Fruit fly (Drosophila melanogaster): ENCODE results near the gene CG3792.

The CG3792 gene

dm6 chr2L:5000287-5000871, 23.3 kb downstream of the CG3792 start (continued):
- TF ChIP-seq GATAe (GFP tag; conservative IDR thresholded peaks at IDR 0.05), result peak; percentile 29; the same call in 1 of the 2 replicates
- peak; percentile 82 for TF ChIP-seq Meics (GFP tag; optimal IDR thresholded peaks at IDR 0.05)
- peak; percentile 75 for TF ChIP-seq CG6254 (GFP tag; optimal IDR thresholded peaks at IDR 0.05)
- TF ChIP-seq Vsx1 (GFP tag; optimal IDR thresholded peaks at IDR 0.05), result peak; percentile 38
- peak; percentile 87 for TF ChIP-seq CG2120 (GFP tag; optimal IDR thresholded peaks at IDR 0.05)
- TF ChIP-seq Neu2 (GFP tag; optimal IDR thresholded peaks at IDR 0.05; ENCODE audit: borderline replicate concordance), result peak; percentile 45
- TF ChIP-seq aop (GFP tag; IDR thresholded peaks at IDR 0.05), result no peak; the same call in 1 of the 2 replicates
- peak; percentile 79 for TF ChIP-seq CG7372 (GFP tag; IDR thresholded peaks at IDR 0.05)
- TF ChIP-seq onecut (GFP tag; IDR thresholded peaks at IDR 0.05), result peak; percentile 79
- TF ChIP-seq D (optimal IDR thresholded peaks at IDR 0.05), result no peak
- TF ChIP-seq D (GFP tag; optimal IDR thresholded peaks at IDR 0.05), result peak; percentile 78
- no peak for TF ChIP-seq hb (GFP tag; IDR thresholded peaks at IDR 0.05; ENCODE audit: partially characterized antibody)
- peak; percentile 93 for TF ChIP-seq CG8924 (tag; optimal IDR thresholded peaks at IDR 0.05)
- peak; percentile 75 for TF ChIP-seq CG12155 (GFP tag; optimal IDR thresholded peaks at IDR 0.05)
- TF ChIP-seq HLH54F (GFP tag; optimal IDR thresholded peaks at IDR 0.05), result peak; percentile 56
- TF ChIP-seq eyg (GFP tag; optimal IDR thresholded peaks at IDR 0.05), result no peak
- TF ChIP-seq Doc3 (GFP tag; IDR thresholded peaks at IDR 0.05; ENCODE audit: partially characterized antibody), result no peak
- peak; percentile 72; the same call in 1 of the 2 replicates for TF ChIP-seq ranshi (GFP tag; IDR thresholded peaks at IDR 0.05)
- peak; percentile 53 for TF ChIP-seq Dad (GFP tag; optimal IDR thresholded peaks at IDR 0.05)
- TF ChIP-seq CG11504 (tag; optimal IDR thresholded peaks at IDR 0.05), result peak; percentile 84
- peak; percentile 84 for TF ChIP-seq CG17361 (GFP tag; IDR thresholded peaks at IDR 0.05)
- TF ChIP-seq Xbp1 (GFP tag; optimal IDR thresholded peaks at IDR 0.05), result peak; percentile 79
- peak; percentile 72 for TF ChIP-seq Camta (GFP tag; optimal IDR thresholded peaks at IDR 0.05)
- peak; percentile 48; the same call in 2 of the 3 replicates for TF ChIP-seq ase (GFP tag; IDR thresholded peaks at IDR 0.05)
- peak; percentile 85 for TF ChIP-seq CG12659 (GFP tag; optimal IDR thresholded peaks at IDR 0.05)
- no peak for TF ChIP-seq CG42726 (GFP tag; IDR thresholded peaks at IDR 0.05; ENCODE audit: partially characterized antibody)
- peak; percentile 40; the same call in 1 of the 2 replicates for TF ChIP-seq CG17612 (GFP tag; IDR thresholded peaks at IDR 0.05)
- peak; percentile 46 for TF ChIP-seq her (GFP tag; optimal IDR thresholded peaks at IDR 0.05)
- peak; percentile 75 for TF ChIP-seq tap (tag; optimal IDR thresholded peaks at IDR 0.05)
- peak; percentile 45 for TF ChIP-seq CG3065 (GFP tag; optimal IDR thresholded peaks at IDR 0.05)
- TF ChIP-seq CG11560 (tag; IDR thresholded peaks at IDR 0.05), result peak; percentile 55; the same call in 2 of the 3 replicates
- peak; percentile 65 for TF ChIP-seq CG33213 (GFP tag; optimal IDR thresholded peaks at IDR 0.05)
- peak; percentile 75 for TF ChIP-seq nerfin-1 (tag; optimal IDR thresholded peaks at IDR 0.05)
- peak; percentile 20 for TF ChIP-seq Sry-δ (GFP tag; optimal IDR thresholded peaks at IDR 0.05)
- no peak for TF ChIP-seq ftz-f1 (GFP tag; optimal IDR thresholded peaks at IDR 0.05)
- peak; percentile 89 for TF ChIP-seq gcm (GFP tag; optimal IDR thresholded peaks at IDR 0.05)
- TF ChIP-seq lmd (GFP tag; IDR thresholded peaks at IDR 0.05), result peak; percentile 84
- TF ChIP-seq Deaf1 (tag; optimal IDR thresholded peaks at IDR 0.05), result peak; percentile 85
- peak; percentile 11 for TF ChIP-seq CG9797 (GFP tag; optimal IDR thresholded peaks at IDR 0.05)
- TF ChIP-seq al (GFP tag; IDR thresholded peaks at IDR 0.05), result peak; percentile 79
- peak; percentile 78 for TF ChIP-seq org-1 (GFP tag; optimal IDR thresholded peaks at IDR 0.05)
- peak; percentile 78 for TF ChIP-seq CG18476 (GFP tag; optimal IDR thresholded peaks at IDR 0.05)
- TF ChIP-seq tup (GFP tag; optimal IDR thresholded peaks at IDR 0.05), result peak; percentile 46
- peak; percentile 87 for TF ChIP-seq CG17568 (GFP tag; optimal IDR thresholded peaks at IDR 0.05)
- peak; percentile 51 for TF ChIP-seq CG15479 (GFP tag; optimal IDR thresholded peaks at IDR 0.05)
- peak; percentile 72 for TF ChIP-seq CG7357 (GFP tag; IDR thresholded peaks at IDR 0.05)
- peak; percentile 38 for TF ChIP-seq CG10274 (GFP tag; optimal IDR thresholded peaks at IDR 0.05)
- TF ChIP-seq salm (tag; optimal IDR thresholded peaks at IDR 0.05), result peak; percentile 63
- TF ChIP-seq CG4328 (GFP tag; optimal IDR thresholded peaks at IDR 0.05), result peak; percentile 67
- TF ChIP-seq dmrt11E (tag; optimal IDR thresholded peaks at IDR 0.05), result peak; percentile 93
